Worm (Caenorhabditis elegans) whole organism, L1 larva: ENCODE measurements around the gene Y75D11A.6.

Experiments
- ceh-82 ChIP-seq, 3 experiments: fragments of 150-350 bp in 1 of 3; sonication (generic microtip) in 2 of 3; optimal IDR thresholded peaks; 2 replicates each; lab custom pipeline; 2014 to 2017; ENCODE audit warnings: missing biosample characterization in 3 of 3, missing genetic modification characterization in 3 of 3
- dpl-1 ChIP-seq, 3 experiments: fragments of 150-350 bp in 2 of 3; sonication (generic microtip) in 1 of 3; optimal IDR thresholded peaks; 2 replicates each; lab custom pipeline; 2014 to 2017; ENCODE audit warnings: missing biosample characterization in 3 of 3, missing genetic modification characterization in 3 of 3, missing genetic modification reagents in 3 of 3
- fos-1 ChIP-seq: fragments of 150-350 bp; optimal IDR thresholded peaks from 2 replicates; lab custom pipeline; 2014; ENCODE audit warnings: missing biosample characterization, missing genetic modification characterization
- lsy-2 ChIP-seq, 2 experiments: fragments of 150-350 bp; optimal IDR thresholded peaks; 2 replicates each; lab custom pipeline; 2014; ENCODE audit warnings: missing biosample characterization in 2 of 2, missing genetic modification characterization in 2 of 2
- mdl-1 ChIP-seq, 2 experiments: fragments of 150-350 bp; optimal IDR thresholded peaks; 2 replicates each; lab custom pipeline; 2014 to 2017; ENCODE audit warnings: missing biosample characterization in 2 of 2, missing genetic modification characterization in 2 of 2, inconsistent platforms in 1 of 2
- nhr-12 ChIP-seq: sonication (generic microtip); optimal IDR thresholded peaks from 2 replicates; lab custom pipeline; 2017; ENCODE audit warnings: missing biosample characterization, missing genetic modification characterization
- nhr-71 ChIP-seq: sonication (generic microtip); optimal IDR thresholded peaks from 2 replicates; lab custom pipeline; 2016; ENCODE audit warnings: mild to moderate bottlenecking, missing genetic modification characterization, moderate library complexity, missing compliant biosample characterization
- nhr-77 ChIP-seq: fragments of 150-350 bp; optimal IDR thresholded peaks from 2 replicates; lab custom pipeline; 2014; ENCODE audit warnings: missing biosample characterization, missing genetic modification characterization
- nhr-85 ChIP-seq: sonication (generic microtip); peaks from one replicate; lab custom pipeline; 2016; ENCODE audit warnings: missing genetic modification characterization, inconsistent platforms, missing compliant biosample characterization
- pqm-1 ChIP-seq: sonication (generic microtip); optimal IDR thresholded peaks from 3 replicates; lab custom pipeline; 2017; ENCODE audit warnings: missing biosample characterization, missing genetic modification characterization
- unc-86 ChIP-seq: sonication (generic microtip); optimal IDR thresholded peaks from 2 replicates; lab custom pipeline; 2016; ENCODE audit warnings: missing genetic modification characterization, missing compliant biosample characterization
- xbp-1 ChIP-seq: sonication (generic microtip); optimal IDR thresholded peaks from 2 replicates; lab custom pipeline; 2016; ENCODE audit warnings: missing genetic modification characterization, missing compliant biosample characterization
- ztf-11 ChIP-seq, 2 experiments: sonication (generic microtip); optimal IDR thresholded peaks; 2 replicates each; lab custom pipeline; 2016 to 2017; ENCODE audit warnings: missing genetic modification characterization in 2 of 2, missing biosample characterization in 1 of 2, missing compliant biosample characterization in 1 of 2
- ztf-4 ChIP-seq: fragments of 150-350 bp; optimal IDR thresholded peaks from 2 replicates; lab custom pipeline; 2014; ENCODE audit warnings: missing biosample characterization, missing genetic modification characterization

DNA sequence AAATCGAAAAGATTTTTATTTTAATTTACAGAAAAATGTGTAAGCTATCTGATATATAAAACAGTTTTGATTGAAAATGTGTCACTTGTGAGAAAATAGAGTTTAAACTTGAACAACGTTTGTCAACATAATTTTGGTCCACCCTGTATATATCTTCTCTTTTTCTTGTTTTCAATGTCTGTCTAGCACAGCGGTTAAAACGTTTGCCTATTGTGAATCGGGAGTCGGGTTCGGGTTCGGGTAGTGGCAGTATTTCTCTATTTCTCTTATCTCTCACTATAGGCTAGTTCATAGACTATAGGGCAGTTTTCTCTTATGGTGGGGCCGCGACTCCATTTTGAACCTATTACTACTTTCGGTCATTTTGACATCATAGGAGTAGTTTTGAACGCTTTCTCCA is 42.7 kb upstream of the Y75D11A.6 start:
- TF ChIP-seq ceh-82 (tag; optimal IDR thresholded peaks at IDR 0.05; lab: Kevin White, UChicago) (no peak), ztf-11 (tag; optimal IDR thresholded peaks at IDR 0.05; lab: Kevin White, UChicago) (no peak), mdl-1 (tag; optimal IDR thresholded peaks at IDR 0.05; lab: Kevin White, UChicago) (no peak), nhr-12 (no peak), dpl-1 (GFP tag; optimal IDR thresholded peaks at IDR 0.05; lab: Kevin White, UChicago) (no peak), lsy-2 (tag; optimal IDR thresholded peaks at IDR 0.05; lab: Kevin White, UChicago) (no peak), nhr-77 (no peak), nhr-85 (tag; lab: Kevin White, UChicago) (no peak), nhr-71 (tag; lab: Kevin White, UChicago) (no peak), unc-86 (tag; lab: Kevin White, UChicago) (no peak), xbp-1 (tag; lab: Kevin White, UChicago) (no peak), ztf-4 (tag; lab: Kevin White, UChicago) (no peak), pqm-1 (tag; lab: Kevin White, UChicago) (no peak), fos-1 (tag; lab: Kevin White, UChicago) (no peak)
